Worm (Caenorhabditis elegans) whole organism, young adult: ENCODE results near the gene flp-15.

Source experiments
- B0261.1 ChIP-seq: sonication (generic microtip); optimal IDR thresholded peaks from 2 replicates; lab custom pipeline; 2016; ENCODE audit warnings: mild to moderate bottlenecking, missing genetic modification characterization, moderate library complexity, missing compliant biosample characterization
- C17E4.6 ChIP-seq: fragments of 200-800 bp; sonication (Bioruptor generic); IDR thresholded peaks from 2 replicates; pipeline ENCODE4 v1.3.6; 2022; ENCODE audit warnings: missing genetic modification reagents, missing genetic modification characterization, missing compliant biosample characterization
- D2030.7 ChIP-seq: fragments of 200-800 bp; sonication (Bioruptor generic); IDR thresholded peaks from 2 replicates; pipeline ENCODE4 v1.3.6; 2022; ENCODE audit warnings: missing genetic modification reagents, missing genetic modification characterization, missing compliant biosample characterization
- F33H1.4 ChIP-seq: fragments of 200-800 bp; sonication (Bioruptor generic); IDR thresholded peaks from 2 replicates; pipeline ENCODE4 v1.3.6; 2022; ENCODE audit warnings: missing genetic modification reagents, missing genetic modification characterization, missing compliant biosample characterization
- F37B4.10 ChIP-seq: fragments of 200-800 bp; sonication (Bioruptor generic); IDR thresholded peaks from 2 replicates; pipeline ENCODE4 v1.3.6; 2022; ENCODE audit warnings: missing genetic modification characterization, missing compliant biosample characterization
- F39B2.1 ChIP-seq: fragments of 200-800 bp; sonication (Bioruptor generic); IDR thresholded peaks from 2 replicates; pipeline ENCODE4 v1.3.6; 2022; ENCODE audit warnings: missing genetic modification reagents, missing genetic modification characterization, missing compliant biosample characterization
- F57A8.1 ChIP-seq: fragments of 200-800 bp; sonication (Bioruptor generic); optimal IDR thresholded peaks from 2 replicates; lab custom pipeline; 2018; ENCODE audit warnings: mild to moderate bottlenecking, missing genetic modification characterization, moderate library complexity, missing compliant biosample characterization
- T07F8.4 ChIP-seq: sonication (generic microtip); optimal IDR thresholded peaks from 2 replicates; lab custom pipeline; 2016; ENCODE audit warnings: mild to moderate bottlenecking, missing genetic modification characterization, moderate library complexity, missing compliant biosample characterization
- T26A5.8 ChIP-seq: sonication (generic microtip); optimal IDR thresholded peaks from 2 replicates; lab custom pipeline; 2016; ENCODE audit warnings: missing genetic modification characterization, missing compliant biosample characterization
- Y95B8A.8 ChIP-seq: fragments of 200-800 bp; sonication (Bioruptor generic); IDR thresholded peaks from 2 replicates; pipeline ENCODE4 v1.3.6; 2022; ENCODE audit warnings: missing genetic modification reagents, missing genetic modification characterization, missing compliant biosample characterization
- atf-7 ChIP-seq: sonication (generic microtip); optimal IDR thresholded peaks from 2 replicates; lab custom pipeline; 2017; ENCODE audit warnings: mild to moderate bottlenecking, missing genetic modification characterization, missing compliant biosample characterization
- bed-1 ChIP-seq: fragments of 200-800 bp; sonication (Bioruptor generic); IDR thresholded peaks from 2 replicates; pipeline ENCODE4 v1.3.6; 2022; ENCODE audit warnings: missing genetic modification reagents, missing genetic modification characterization, missing compliant biosample characterization
- cebp-1 ChIP-seq, 2 experiments: fragments of 200-800 bp in 1 of 2; sonication (Bioruptor generic) in 1 of 2; sonication (generic microtip) in 1 of 2; IDR thresholded peaks in 1 of 2; optimal IDR thresholded peaks in 1 of 2; 2 replicates each; pipeline versions ENCODE4 v1.3.6 to Lab custom; 2017 to 2022; ENCODE audit warnings: missing compliant biosample characterization in 2 of 2, missing genetic modification characterization in 2 of 2, mild to moderate bottlenecking in 1 of 2, missing genetic modification reagents in 1 of 2, moderate library complexity in 1 of 2
- ceh-27 ChIP-seq: fragments of 200-800 bp; sonication (Bioruptor generic); optimal IDR thresholded peaks from 2 replicates; lab custom pipeline; 2018; ENCODE audit warnings: mild to moderate bottlenecking, missing genetic modification characterization, moderate library complexity, missing compliant biosample characterization
- ceh-79 ChIP-seq: sonication (generic microtip); optimal IDR thresholded peaks from 2 replicates; lab custom pipeline; 2017; ENCODE audit warnings: mild to moderate bottlenecking, missing genetic modification characterization, missing compliant biosample characterization
- dpl-1 ChIP-seq: fragments of 150-350 bp; optimal IDR thresholded peaks from 2 replicates; lab custom pipeline; 2014; ENCODE audit warnings: missing biosample characterization, missing genetic modification reagents, missing genetic modification characterization
- egrh-3 ChIP-seq: fragments of 200-800 bp; sonication (Bioruptor generic); IDR thresholded peaks from 2 replicates; pipeline ENCODE4 v1.3.6; 2022; ENCODE audit warnings: missing genetic modification reagents, missing genetic modification characterization, missing compliant biosample characterization
- ekl-4 ChIP-seq: fragments of 200-800 bp; sonication (Bioruptor generic); IDR thresholded peaks from 2 replicates; pipeline ENCODE4 v1.3.6; 2022; ENCODE audit warnings: missing genetic modification reagents, missing genetic modification characterization, missing compliant biosample characterization
- gei-17 ChIP-seq: fragments of 200-800 bp; sonication (Bioruptor generic); optimal IDR thresholded peaks from 2 replicates; lab custom pipeline; 2018; ENCODE audit warnings: mild to moderate bottlenecking, missing genetic modification characterization, missing compliant biosample characterization
- hrde-1 ChIP-seq: sonication (generic microtip); optimal IDR thresholded peaks from 2 replicates; lab custom pipeline; 2016; ENCODE audit warnings: missing genetic modification characterization, mild to moderate bottlenecking, missing compliant biosample characterization, moderate library complexity, missing genotype, missing genetic modification reagents, borderline replicate concordance
- hsf-1 ChIP-seq: fragments of 200-800 bp; sonication (Bioruptor generic); IDR thresholded peaks from 2 replicates; pipeline ENCODE4 v1.3.6; 2022; ENCODE audit warnings: missing genetic modification reagents, missing genetic modification characterization, missing compliant biosample characterization
- lir-1 ChIP-seq: fragments of 200-800 bp; sonication (Bioruptor generic); conservative IDR thresholded peaks from 2 replicates; pipeline ENCODE4 v1.3.6; 2022; ENCODE audit warnings: missing genetic modification reagents, missing genetic modification characterization, missing compliant biosample characterization
- madf-10 ChIP-seq: sonication (generic microtip); optimal IDR thresholded peaks from 2 replicates; lab custom pipeline; 2016; ENCODE audit warnings: mild to moderate bottlenecking, missing genetic modification characterization, missing compliant biosample characterization
- madf-3 ChIP-seq: fragments of 200-800 bp; sonication (Bioruptor generic); IDR thresholded peaks from 2 replicates; pipeline ENCODE4 v1.3.6; 2022; ENCODE audit warnings: missing genetic modification reagents, missing genetic modification characterization, missing compliant biosample characterization
- nhr-179 ChIP-seq: sonication (generic microtip); optimal IDR thresholded peaks from 2 replicates; lab custom pipeline; 2016; ENCODE audit warnings: mild to moderate bottlenecking, missing genetic modification characterization, missing compliant biosample characterization
- pbrm-1 ChIP-seq: fragments of 200-800 bp; sonication (Bioruptor generic); IDR thresholded peaks from 2 replicates; pipeline ENCODE4 v1.3.6; 2022; ENCODE audit warnings: missing genetic modification reagents, missing genetic modification characterization, missing compliant biosample characterization
- pha-4 ChIP-seq: fragments of 150-350 bp; sonication (generic microtip); optimal IDR thresholded peaks from 2 replicates; lab custom pipeline; 2014; ENCODE audit warnings: missing biosample characterization, missing genetic modification reagents, missing genetic modification characterization
- rcor-1 ChIP-seq: fragments of 200-800 bp; sonication (Bioruptor generic); IDR thresholded peaks from 2 replicates; pipeline ENCODE4 v1.3.6; 2022; ENCODE audit warnings: missing genetic modification reagents, missing genetic modification characterization, missing compliant biosample characterization
- sdz-38 ChIP-seq: sonication (generic microtip); optimal IDR thresholded peaks from 2 replicates; lab custom pipeline; 2016; ENCODE audit warnings: missing genotype, missing genetic modification characterization, missing compliant biosample characterization
- sea-2 ChIP-seq: fragments of 200-800 bp; sonication (Bioruptor generic); IDR thresholded peaks from 2 replicates; pipeline ENCODE4 v1.3.6; 2022; ENCODE audit warnings: missing genetic modification characterization, missing compliant biosample characterization
- somi-1 ChIP-seq: fragments of 200-800 bp; sonication (Bioruptor generic); optimal IDR thresholded peaks from 2 replicates; lab custom pipeline; 2018; ENCODE audit warnings: mild to moderate bottlenecking, missing genetic modification characterization, missing compliant biosample characterization
- tbp1 ChIP-seq: fragments of 200-800 bp; sonication (Bioruptor generic); optimal IDR thresholded peaks from 2 replicates; lab custom pipeline; 2018; ENCODE audit warnings: mild to moderate bottlenecking, missing genetic modification characterization, missing compliant biosample characterization
- tlf-1 ChIP-seq: fragments of 200-800 bp; sonication (Bioruptor generic); optimal IDR thresholded peaks from 2 replicates; lab custom pipeline; 2018; ENCODE audit warnings: mild to moderate bottlenecking, missing genetic modification characterization, missing compliant biosample characterization
- unc-130 ChIP-seq: sonication (generic microtip); optimal IDR thresholded peaks from 2 replicates; lab custom pipeline; 2016; ENCODE audit warnings: missing genetic modification reagents, missing genetic modification characterization, missing compliant biosample characterization
- unc-62 ChIP-seq: fragments of 150-350 bp; optimal IDR thresholded peaks from 2 replicates; lab custom pipeline; 2014; ENCODE audit warnings: missing biosample characterization, missing genetic modification reagents, missing genetic modification characterization
- xnd-1 ChIP-seq: sonication (generic microtip); optimal IDR thresholded peaks from 2 replicates; lab custom pipeline; 2016; ENCODE audit warnings: missing genotype, missing genetic modification reagents, missing genetic modification characterization, missing compliant biosample characterization
- zfh-2 ChIP-seq: fragments of 200-800 bp; sonication (Bioruptor generic); conservative IDR thresholded peaks from 2 replicates; pipeline ENCODE4 v1.3.6; 2022; ENCODE audit warnings: missing genetic modification reagents, missing genetic modification characterization, missing compliant biosample characterization
- ztf-22 ChIP-seq: fragments of 200-800 bp; sonication (Bioruptor generic); optimal IDR thresholded peaks from 2 replicates; lab custom pipeline; 2018; ENCODE audit warnings: mild to moderate bottlenecking, missing genetic modification characterization, moderate library complexity, missing compliant biosample characterization

The flp-15 gene

DNA sequence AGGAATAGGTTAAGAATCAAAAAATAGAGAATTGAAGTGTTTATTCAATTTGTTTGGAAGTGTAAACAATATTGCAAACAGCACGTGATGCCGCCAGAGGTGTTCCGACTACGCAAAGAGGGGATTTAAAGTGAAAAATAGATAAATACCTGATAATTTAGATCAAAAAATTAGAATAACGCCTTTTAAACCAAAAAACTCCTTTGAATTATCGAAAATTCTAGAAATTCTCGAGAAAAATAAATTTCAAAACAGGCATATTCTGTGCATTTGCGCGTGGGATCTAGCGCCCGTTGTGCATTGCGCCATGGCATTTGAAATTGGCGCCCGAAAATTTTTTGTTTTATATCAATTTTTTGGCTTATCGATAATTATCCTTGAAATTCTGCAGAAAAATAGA is 45.4 kb downstream of the flp-15 start, which contains the start of gene hip-1 (continued):
- peak; percentile 64 for TF ChIP-seq dpl-1 (GFP tag; lab: Kevin White, UChicago)
- TF ChIP-seq somi-1, result no peak
- peak; percentile 30 for TF ChIP-seq tlf-1 (GFP tag; lab: Kevin White, UChicago)
- peak; percentile 54 for TF ChIP-seq tbp1 (GFP tag; lab: Kevin White, UChicago)
- no peak for TF ChIP-seq C17E4.6 (GFP tag; lab: Robert Waterston, UW)
- 0 out of 2 replicates have a peak, but pooled peaks have one; percentile 25 for TF ChIP-seq pbrm-1
- no peak for TF ChIP-seq T26A5.8 (tag; lab: Kevin White, UChicago)
- peak; percentile 6 for TF ChIP-seq pha-4 (tag; lab: Kevin White, UChicago)
- no peak for TF ChIP-seq cebp-1 (GFP tag; IDR thresholded peaks at IDR 0.05; lab: Robert Waterston, UW)
- peak; percentile 76 for TF ChIP-seq cebp-1 (tag; optimal IDR thresholded peaks at IDR 0.05; lab: Kevin White, UChicago)
- no peak for TF ChIP-seq T07F8.4
- TF ChIP-seq ekl-4 (GFP tag; lab: Robert Waterston, UW), result peak; percentile 22; the same call in 1 of the 2 replicates
- no peak for TF ChIP-seq ztf-22 (GFP tag; lab: Kevin White, UChicago)
- no peak for TF ChIP-seq nhr-179 (tag; lab: Kevin White, UChicago)
- TF ChIP-seq bed-1 (GFP tag; lab: Robert Waterston, UW), result no peak
- peak; percentile 10 for TF ChIP-seq unc-130 (GFP tag; lab: Kevin White, UChicago)
- TF ChIP-seq hsf-1 (GFP tag; lab: Robert Waterston, UW), result peak; percentile 93
- TF ChIP-seq sdz-38 (tag; lab: Kevin White, UChicago), result no peak
- no peak for TF ChIP-seq hrde-1 (tag; lab: Kevin White, UChicago)
- no peak for TF ChIP-seq gei-17 (GFP tag; lab: Kevin White, UChicago)

DNA sequence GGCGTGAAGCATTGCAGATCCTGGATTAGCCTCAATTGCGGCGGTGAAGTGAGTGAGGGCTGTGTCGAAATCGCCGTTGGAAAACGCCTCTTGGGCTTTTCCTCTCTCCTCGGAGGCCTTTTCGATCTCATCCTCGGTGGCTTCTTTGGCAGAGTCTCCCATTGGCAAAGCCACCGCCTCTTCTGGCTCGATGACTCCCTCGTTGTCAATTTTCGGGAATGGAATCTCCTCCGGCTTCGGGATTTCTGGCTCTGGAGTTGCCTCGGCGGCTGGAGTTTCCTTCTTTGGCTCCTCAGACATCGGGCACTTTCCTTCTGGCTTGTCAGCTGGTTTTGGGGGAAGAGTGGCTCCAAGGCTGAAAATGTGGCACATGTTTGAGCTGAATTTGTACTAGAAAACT is 45.9 kb downstream of the flp-15 start:
- no peak for TF ChIP-seq gei-17 (GFP tag; lab: Kevin White, UChicago)
- TF ChIP-seq egrh-3 (GFP tag; lab: Robert Waterston, UW), result peak; percentile 53; the same call in 1 of the 2 replicates
- TF ChIP-seq ceh-79 (tag; lab: Kevin White, UChicago), result no peak
- 0 out of 2 replicates have a peak, but pooled peaks have one; percentile 9 for TF ChIP-seq rcor-1 (GFP tag; lab: Robert Waterston, UW)
- no peak for TF ChIP-seq F33H1.4
- TF ChIP-seq lir-1 (GFP tag; lab: Robert Waterston, UW), result no peak
- no peak for TF ChIP-seq F37B4.10 (GFP tag; lab: Robert Waterston, UW)
- no peak for TF ChIP-seq ztf-22 (GFP tag; lab: Kevin White, UChicago)
- no peak for TF ChIP-seq D2030.7 (GFP tag; lab: Robert Waterston, UW)
- no peak for TF ChIP-seq hrde-1 (tag; lab: Kevin White, UChicago)
- no peak for TF ChIP-seq ceh-27 (GFP tag; lab: Kevin White, UChicago)
- TF ChIP-seq madf-10, result no peak
- 0 out of 2 replicates have a peak, but pooled peaks have one; percentile 30 for TF ChIP-seq madf-3 (GFP tag; lab: Robert Waterston, UW)
- no peak for TF ChIP-seq sea-2 (GFP tag; lab: Robert Waterston, UW)
- TF ChIP-seq B0261.1 (tag; lab: Kevin White, UChicago), result no peak
- no peak for TF ChIP-seq atf-7 (tag; lab: Kevin White, UChicago)
- peak; percentile 45; the same call in 1 of the 2 replicates for TF ChIP-seq hsf-1 (GFP tag; lab: Robert Waterston, UW)
- TF ChIP-seq F57A8.1 (GFP tag; lab: Kevin White, UChicago), result peak; percentile 52
- TF ChIP-seq Y95B8A.8 (GFP tag; lab: Robert Waterston, UW), result no peak
- peak; percentile 79 for TF ChIP-seq zfh-2
- no peak for TF ChIP-seq F39B2.1 (GFP tag; lab: Robert Waterston, UW)
- no peak for TF ChIP-seq C17E4.6 (GFP tag; lab: Robert Waterston, UW)
- no peak for TF ChIP-seq xnd-1 (tag; lab: Kevin White, UChicago)
- no peak for TF ChIP-seq unc-62 (GFP tag; lab: Kevin White, UChicago)
